Fruit fly (Drosophila melanogaster) whole organism, embryonic: ENCODE measurements around the gene Mocs2B.

Experiments
- Atf6 ChIP-seq: fragments of 200-800 bp; sonication (Bioruptor generic); IDR thresholded peaks from 2 replicates; pipeline ENCODE4 v1.3.6; 2022; ENCODE audit warnings: missing biosample characterization, missing genetic modification characterization
- Bdp1 ChIP-seq: fragments of 200-800 bp; sonication (Bioruptor generic); optimal IDR thresholded peaks from 3 replicates; lab custom pipeline; 2016; ENCODE audit warnings: missing biosample characterization, missing genetic modification characterization
- Bgb ChIP-seq: fragments of 200-800 bp; sonication (Bioruptor generic); IDR thresholded peaks from 2 replicates; pipeline ENCODE4 v1.3.6; 2022; ENCODE audit warnings: missing biosample characterization, missing genetic modification characterization; ENCODE audit not compliant: partially characterized antibody
- Blimp-1 ChIP-seq: fragments of 200-800 bp; sonication (Bioruptor generic); optimal IDR thresholded peaks from 3 replicates; lab custom pipeline; 2018; ENCODE audit warnings: missing biosample characterization, missing genetic modification characterization, mild to moderate bottlenecking, moderate library complexity, missing genetic modification reagents
- CG10267 ChIP-seq: fragments of 200-800 bp; sonication (Bioruptor generic); optimal IDR thresholded peaks from 2 replicates; lab custom pipeline; 2018; ENCODE audit warnings: missing biosample characterization, mild to moderate bottlenecking, missing genetic modification characterization, moderate library complexity
- CG10543 ChIP-seq: fragments of 200-800 bp; sonication (Bioruptor generic); optimal IDR thresholded peaks from 3 replicates; lab custom pipeline; 2017; ENCODE audit warnings: missing biosample characterization, mild to moderate bottlenecking, missing genetic modification characterization, moderate library complexity
- CG10565 ChIP-seq: fragments of 200-800 bp; sonication (Bioruptor generic); optimal IDR thresholded peaks from 3 replicates; lab custom pipeline; 2016; ENCODE audit warnings: missing biosample characterization, mild to moderate bottlenecking, missing genetic modification characterization
- CG11085 ChIP-seq: fragments of 200-800 bp; sonication (Bioruptor generic); IDR thresholded peaks from 2 replicates; pipeline ENCODE4 v1.3.6; 2022; ENCODE audit warnings: missing biosample characterization, missing genetic modification characterization
- CG11723 ChIP-seq: fragments of 200-800 bp; sonication (Bioruptor generic); optimal IDR thresholded peaks from 2 replicates; lab custom pipeline; 2017; ENCODE audit warnings: missing biosample characterization, mild to moderate bottlenecking, missing genetic modification characterization
- CG12155 ChIP-seq: fragments of 200-800 bp; sonication (Bioruptor generic); optimal IDR thresholded peaks from 3 replicates; lab custom pipeline; 2016; ENCODE audit warnings: missing biosample characterization, missing genetic modification characterization
- CG14441 ChIP-seq: fragments of 200-800 bp; sonication (Bioruptor generic); IDR thresholded peaks from 2 replicates; pipeline ENCODE4 v1.3.6; 2022; ENCODE audit warnings: missing biosample characterization, missing genetic modification characterization
- CG15011 ChIP-seq: fragments of 200-800 bp; sonication (Bioruptor generic); optimal IDR thresholded peaks from 3 replicates; lab custom pipeline; 2018; ENCODE audit warnings: missing biosample characterization, mild to moderate bottlenecking, missing genetic modification characterization
- CG17359 ChIP-seq: fragments of 200-800 bp; sonication (Bioruptor generic); optimal IDR thresholded peaks from 3 replicates; lab custom pipeline; 2018; ENCODE audit warnings: missing biosample characterization, mild to moderate bottlenecking, missing genetic modification characterization, moderate library complexity
- CG17612 ChIP-seq: fragments of 200-800 bp; sonication (Bioruptor generic); IDR thresholded peaks from 2 replicates; pipeline ENCODE4 v1.3.6; 2022; ENCODE audit warnings: missing biosample characterization, missing genetic modification characterization
- CG2678 ChIP-seq: fragments of 200-800 bp; sonication (Bioruptor generic); optimal IDR thresholded peaks from 3 replicates; lab custom pipeline; 2019; ENCODE audit warnings: missing biosample characterization, mild to moderate bottlenecking, missing genetic modification characterization, moderate library complexity
- CG2712 ChIP-seq: fragments of 200-800 bp; optimal IDR thresholded peaks from 3 replicates; lab custom pipeline; 2019; ENCODE audit warnings: missing biosample characterization, mild to moderate bottlenecking, missing genetic modification characterization, moderate library complexity
- CG3281 ChIP-seq: fragments of 200-800 bp; sonication (Bioruptor generic); optimal IDR thresholded peaks from 3 replicates; lab custom pipeline; 2017; ENCODE audit warnings: missing biosample characterization, mild to moderate bottlenecking, missing genetic modification characterization
- CG4730 ChIP-seq: fragments of 200-800 bp; sonication (Bioruptor generic); IDR thresholded peaks from 2 replicates; pipeline ENCODE4 v1.3.6; 2022; ENCODE audit warnings: missing biosample characterization, missing genetic modification characterization
- CG6854 ChIP-seq: fragments of 200-800 bp; sonication (Bioruptor generic); optimal IDR thresholded peaks from 3 replicates; lab custom pipeline; 2017; ENCODE audit warnings: missing biosample characterization, mild to moderate bottlenecking, missing genetic modification characterization
- CG7839 ChIP-seq: fragments of 200-800 bp; sonication (Bioruptor generic); optimal IDR thresholded peaks from 3 replicates; lab custom pipeline; 2018; ENCODE audit warnings: missing biosample characterization, mild to moderate bottlenecking, missing genetic modification characterization, moderate library complexity
- CG7987 ChIP-seq: fragments of 200-800 bp; sonication (Bioruptor generic); optimal IDR thresholded peaks from 2 replicates; lab custom pipeline; 2018; ENCODE audit warnings: missing biosample characterization, mild to moderate bottlenecking, missing genetic modification characterization, moderate library complexity
- CG8290 ChIP-seq, 3 experiments: fragments of 200-800 bp; sonication (Bioruptor generic); optimal IDR thresholded peaks; 2 replicates each; lab custom pipeline; 2016 to 2019; ENCODE audit warnings: missing biosample characterization in 3 of 3, missing genetic modification characterization in 3 of 3, mild to moderate bottlenecking in 2 of 3, moderate library complexity in 1 of 3
- CG8924 ChIP-seq: fragments of 200-800 bp; optimal IDR thresholded peaks from 3 replicates; lab custom pipeline; 2019; ENCODE audit warnings: missing biosample characterization, mild to moderate bottlenecking, missing genetic modification characterization, moderate library complexity
- CG9215 ChIP-seq: fragments of 200-800 bp; sonication (Bioruptor generic); IDR thresholded peaks from 2 replicates; pipeline ENCODE4 v1.3.6; 2022; ENCODE audit warnings: missing biosample characterization, missing genetic modification characterization
- Dp ChIP-seq: fragments of 200-800 bp; sonication (Bioruptor generic); optimal IDR thresholded peaks from 2 replicates; lab custom pipeline; 2018; ENCODE audit warnings: missing biosample characterization, mild to moderate bottlenecking, missing genetic modification characterization, moderate library complexity
- Ets65A ChIP-seq: fragments of 200-800 bp; sonication (Bioruptor generic); peaks from one replicate; lab custom pipeline; 2016; ENCODE audit warnings: missing biosample characterization, missing genetic modification characterization
- H2.0 ChIP-seq: fragments of 200-800 bp; sonication (Bioruptor generic); IDR thresholded peaks from 2 replicates; pipeline ENCODE4 v1.3.6; 2022; ENCODE audit warnings: missing biosample characterization, missing genetic modification characterization
- Hand ChIP-seq: fragments of 200-800 bp; sonication (Bioruptor generic); optimal IDR thresholded peaks from 2 replicates; lab custom pipeline; 2017; ENCODE audit warnings: mild to moderate bottlenecking, missing biosample characterization, missing genetic modification reagents, missing genetic modification characterization
- Hr39 ChIP-seq: fragments of >200 bp; optimal IDR thresholded peaks from 2 replicates; lab custom pipeline; 2017
- Jarid2 ChIP-seq: fragments of 200-800 bp; sonication (Bioruptor generic); optimal IDR thresholded peaks from 3 replicates; lab custom pipeline; 2017; ENCODE audit warnings: mild to moderate bottlenecking, missing biosample characterization, missing genetic modification reagents, missing genetic modification characterization
- Lim3 ChIP-seq: fragments of 200-800 bp; sonication (Bioruptor generic); IDR thresholded peaks from 2 replicates; pipeline ENCODE4 v1.3.6; 2022; ENCODE audit warnings: missing biosample characterization, missing genetic modification characterization
- Med ChIP-seq: fragments of 200-800 bp; sonication (Bioruptor generic); peaks from one replicate; lab custom pipeline; 2016; ENCODE audit warnings: missing biosample characterization, missing genetic modification characterization, mild to moderate bottlenecking, inconsistent platforms, moderate library complexity
- Meics ChIP-seq: fragments of 200-800 bp; sonication (Bioruptor generic); optimal IDR thresholded peaks from 2 replicates; lab custom pipeline; 2017; ENCODE audit warnings: missing biosample characterization, mild to moderate bottlenecking, missing genetic modification characterization
- bbx ChIP-seq: fragments of 200-800 bp; sonication (Bioruptor generic); IDR thresholded peaks from 2 replicates; pipeline ENCODE4 v1.3.6; 2022; ENCODE audit warnings: missing biosample characterization, missing genetic modification characterization; ENCODE audit not compliant: partially characterized antibody
- ci ChIP-seq: fragments of 200-800 bp; sonication (Bioruptor generic); IDR thresholded peaks from 3 replicates; pipeline ENCODE4 v1.3.6; 2022; ENCODE audit warnings: missing biosample characterization, missing genetic modification characterization
- crol ChIP-seq: fragments of 200-800 bp; sonication (Bioruptor generic); IDR thresholded peaks from 2 replicates; pipeline ENCODE4 v1.3.6; 2022; ENCODE audit warnings: missing biosample characterization, missing genetic modification characterization
- grau ChIP-seq: fragments of 200-800 bp; optimal IDR thresholded peaks from 3 replicates; lab custom pipeline; 2019; ENCODE audit warnings: missing biosample characterization, mild to moderate bottlenecking, missing genetic modification characterization, moderate library complexity
- gt ChIP-seq: fragments of 200-800 bp; sonication (Bioruptor generic); IDR thresholded peaks from 2 replicates; pipeline ENCODE4 v1.3.6; 2022; ENCODE audit warnings: missing biosample characterization, missing genetic modification characterization
- hbn ChIP-seq: fragments of 200-800 bp; sonication (Bioruptor generic); IDR thresholded peaks from 2 replicates; pipeline ENCODE4 v1.3.6; 2022; ENCODE audit warnings: missing biosample characterization, missing genetic modification characterization; ENCODE audit not compliant: partially characterized antibody
- jing ChIP-seq: fragments of 200-800 bp; sonication (Bioruptor generic); optimal IDR thresholded peaks from 2 replicates; lab custom pipeline; 2018; ENCODE audit warnings: missing biosample characterization, mild to moderate bottlenecking, missing genetic modification characterization
- kah ChIP-seq: fragments of 200-800 bp; sonication (Bioruptor generic); optimal IDR thresholded peaks from 2 replicates; lab custom pipeline; 2018; ENCODE audit warnings: missing biosample characterization, mild to moderate bottlenecking, missing genetic modification characterization
- lola ChIP-seq, 3 experiments: fragments of >200 bp in 2 of 3; fragments of 200-800 bp in 1 of 3; sonication (Bioruptor generic) in 1 of 3; optimal IDR thresholded peaks; 2 replicates each; lab custom pipeline; 2017 to 2019; ENCODE audit warnings: missing biosample characterization in 3 of 3, missing genetic modification characterization in 3 of 3, mild to moderate bottlenecking in 1 of 3, moderate library complexity in 1 of 3
- maf-S ChIP-seq: fragments of 200-800 bp; sonication (Bioruptor generic); optimal IDR thresholded peaks from 2 replicates; lab custom pipeline; 2016; ENCODE audit warnings: missing biosample characterization, missing genetic modification characterization
- nerfin-2 ChIP-seq: fragments of 200-800 bp; sonication (Bioruptor generic); IDR thresholded peaks from 2 replicates; pipeline ENCODE4 v1.3.6; 2022; ENCODE audit warnings: missing biosample characterization, missing genetic modification characterization; ENCODE audit not compliant: partially characterized antibody
- org-1 ChIP-seq: fragments of 200-800 bp; sonication (Bioruptor generic); optimal IDR thresholded peaks from 2 replicates; lab custom pipeline; 2017; ENCODE audit warnings: missing biosample characterization, missing genetic modification characterization
- prd ChIP-seq, 3 experiments: fragments of >200 bp in 2 of 3; fragments of 200-800 bp in 1 of 3; sonication (Bioruptor generic) in 1 of 3; optimal IDR thresholded peaks in 2 of 3; IDR thresholded peaks in 1 of 3; 2 replicates in 2 of 3; 3 replicates in 1 of 3; pipeline versions ENCODE4 v1.3.6 to Lab custom; 2017 to 2022; ENCODE audit warnings: missing biosample characterization in 1 of 3, missing genetic modification characterization in 1 of 3
- psq ChIP-seq: fragments of 200-800 bp; sonication (Bioruptor generic); optimal IDR thresholded peaks from 2 replicates; lab custom pipeline; 2017; ENCODE audit warnings: missing biosample characterization, missing genetic modification characterization
- tap ChIP-seq: fragments of 200-800 bp; optimal IDR thresholded peaks from 3 replicates; lab custom pipeline; 2019; ENCODE audit warnings: missing biosample characterization, mild to moderate bottlenecking, missing genetic modification characterization, moderate library complexity
- unc-4 ChIP-seq: fragments of 200-800 bp; sonication (Bioruptor generic); IDR thresholded peaks from 2 replicates; pipeline ENCODE4 v1.3.6; 2022; ENCODE audit warnings: missing biosample characterization, missing genetic modification characterization; ENCODE audit not compliant: partially characterized antibody
- zen2 ChIP-seq: fragments of 200-800 bp; sonication (Bioruptor generic); IDR thresholded peaks from 3 replicates; pipeline ENCODE4 v1.3.6; 2022; ENCODE audit warnings: missing biosample characterization, missing genetic modification characterization; ENCODE audit not compliant: partially characterized antibody

The Mocs2B gene

dm6 chr3R:25152342-25152741 is 25.2 kb upstream of the Mocs2B start (continued):
- TF ChIP-seq org-1 (GFP tag; lab: Kevin White, UChicago), result peak; percentile 10
- TF ChIP-seq CG4730 (GFP tag; lab: Robert Waterston, UW), result no peak
- no peak for TF ChIP-seq crol
- no peak for TF ChIP-seq maf-S
- no peak for TF ChIP-seq nerfin-2
- no peak for TF ChIP-seq CG11085 (GFP tag; lab: Robert Waterston, UW)
- no peak for TF ChIP-seq Atf6 (GFP tag; lab: Robert Waterston, UW)
- TF ChIP-seq prd (optimal IDR thresholded peaks at IDR 0.05; lab: Kevin White, UChicago), result no peak
- TF ChIP-seq prd (GFP tag; IDR thresholded peaks at IDR 0.05; lab: Robert Waterston, UW), result no peak
- no peak for TF ChIP-seq tap (tag; lab: Kevin White, UChicago)
- TF ChIP-seq zen2 (GFP tag; lab: Robert Waterston, UW), result no peak
- TF ChIP-seq Dp (GFP tag; lab: Kevin White, UChicago), result no peak
- no peak for TF ChIP-seq unc-4
- no peak for TF ChIP-seq Lim3 (GFP tag; lab: Robert Waterston, UW)
- TF ChIP-seq jing (GFP tag; lab: Kevin White, UChicago), result no peak
- TF ChIP-seq lola (GFP tag; optimal IDR thresholded peaks at IDR 0.05; lab: Kevin White, UChicago), result no peak
- TF ChIP-seq CG17359 (tag; lab: Kevin White, UChicago), result peak; percentile 19
- peak; percentile 45 for TF ChIP-seq CG3281 (GFP tag; lab: Kevin White, UChicago)
- TF ChIP-seq CG10565, result no peak
- no peak for TF ChIP-seq CG8290 (GFP tag; optimal IDR thresholded peaks at IDR 0.05; lab: Kevin White, UChicago)
- no peak for TF ChIP-seq CG8290 (tag; optimal IDR thresholded peaks at IDR 0.05; lab: Kevin White, UChicago)
- no peak for TF ChIP-seq CG17612 (GFP tag; lab: Robert Waterston, UW)
- TF ChIP-seq Jarid2 (GFP tag; lab: Kevin White, UChicago), result no peak
- TF ChIP-seq CG15011 (GFP tag; lab: Kevin White, UChicago), result no peak
- TF ChIP-seq CG2712 (tag; lab: Kevin White, UChicago), result peak; percentile 30
- TF ChIP-seq CG10267 (tag; lab: Kevin White, UChicago), result peak; percentile 22
- peak; percentile 35 for TF ChIP-seq CG8924 (tag; lab: Kevin White, UChicago)
- no peak for TF ChIP-seq Ets65A
- no peak for TF ChIP-seq CG9215 (GFP tag; lab: Robert Waterston, UW)
- no peak for TF ChIP-seq Blimp-1 (GFP tag; lab: Kevin White, UChicago)
- peak; percentile 49 for TF ChIP-seq Med (GFP tag; lab: Kevin White, UChicago)
- TF ChIP-seq Bdp1 (GFP tag; lab: Kevin White, UChicago), result no peak
- TF ChIP-seq H2.0 (GFP tag; lab: Robert Waterston, UW), result no peak
- TF ChIP-seq Bgb (GFP tag; lab: Robert Waterston, UW), result no peak
- TF ChIP-seq CG7987 (GFP tag; lab: Kevin White, UChicago), result no peak
- peak; percentile 36 for TF ChIP-seq CG7839
- no peak for TF ChIP-seq CG14441 (GFP tag; lab: Robert Waterston, UW)
- TF ChIP-seq CG12155 (GFP tag; lab: Kevin White, UChicago), result no peak
- TF ChIP-seq CG11723 (GFP tag; lab: Kevin White, UChicago), result no peak
- peak; percentile 29 for TF ChIP-seq Hand (GFP tag; lab: Kevin White, UChicago)
- TF ChIP-seq CG2678, result peak; percentile 66
- TF ChIP-seq CG6854 (GFP tag; lab: Kevin White, UChicago), result peak; percentile 20
- TF ChIP-seq gt (GFP tag; lab: Robert Waterston, UW), result no peak
- no peak for TF ChIP-seq hbn (GFP tag; lab: Robert Waterston, UW)
- no peak for TF ChIP-seq bbx (GFP tag; lab: Robert Waterston, UW)
- TF ChIP-seq CG10543, result peak; percentile 54
- TF ChIP-seq Meics (GFP tag; lab: Kevin White, UChicago), result peak; percentile 45
- no peak for TF ChIP-seq kah
- no peak for TF ChIP-seq Hr39 (lab: Kevin White, UChicago)
- no peak for TF ChIP-seq psq (GFP tag; lab: Kevin White, UChicago)
- no peak for TF ChIP-seq ci (GFP tag; lab: Robert Waterston, UW)
- peak; percentile 46 for TF ChIP-seq grau (tag; lab: Kevin White, UChicago)
